Worm (Caenorhabditis elegans) whole organism, late embryonic: ENCODE results near the gene F23F12.3.

ENCODE experiments used
- C08G9.2 ChIP-seq: sonication (generic microtip); optimal IDR thresholded peaks from 2 replicates; lab custom pipeline; 2016; ENCODE audit warnings: mild to moderate bottlenecking, missing genetic modification characterization, moderate library complexity, missing compliant biosample characterization
- F13H6.1 ChIP-seq: sonication (generic microtip); optimal IDR thresholded peaks from 2 replicates; lab custom pipeline; 2016; ENCODE audit warnings: missing genetic modification characterization, missing compliant biosample characterization
- K02D7.2 ChIP-seq: sonication (generic microtip); optimal IDR thresholded peaks from 2 replicates; lab custom pipeline; 2017; ENCODE audit warnings: mild to moderate bottlenecking, missing genetic modification characterization, missing compliant biosample characterization
- K09A11.1 ChIP-seq: sonication (generic microtip); optimal IDR thresholded peaks from 2 replicates; lab custom pipeline; 2017; ENCODE audit warnings: antibody characterized with exemption, mild to moderate bottlenecking, missing genetic modification characterization, missing compliant biosample characterization; ENCODE audit not compliant: insufficient read depth
- ahr-1 ChIP-seq: sonication (generic microtip); optimal IDR thresholded peaks from 2 replicates; lab custom pipeline; 2016; ENCODE audit warnings: missing genetic modification characterization, missing compliant biosample characterization
- ama-1 ChIP-seq: fragments of 150-350 bp; optimal IDR thresholded peaks from 2 replicates; lab custom pipeline; 2014
- ceh-14 ChIP-seq: sonication (generic microtip); optimal IDR thresholded peaks from 2 replicates; lab custom pipeline; 2016; ENCODE audit warnings: missing genotype, missing genetic modification characterization, missing compliant biosample characterization
- ceh-18 ChIP-seq: sonication (generic microtip); optimal IDR thresholded peaks from 2 replicates; lab custom pipeline; 2016; ENCODE audit warnings: missing genetic modification characterization, missing compliant biosample characterization
- ceh-2 ChIP-seq: sonication (generic microtip); optimal IDR thresholded peaks from 2 replicates; lab custom pipeline; 2016; ENCODE audit warnings: missing genotype, missing genetic modification characterization, missing compliant biosample characterization
- ceh-22 ChIP-seq: sonication (generic microtip); optimal IDR thresholded peaks from 2 replicates; lab custom pipeline; 2017; ENCODE audit warnings: missing biosample characterization, missing genetic modification characterization
- ceh-24 ChIP-seq: sonication (generic microtip); optimal IDR thresholded peaks from 2 replicates; lab custom pipeline; 2016; ENCODE audit warnings: mild to moderate bottlenecking, missing genetic modification characterization, missing compliant biosample characterization
- ceh-30 ChIP-seq: fragments of 150-350 bp; optimal IDR thresholded peaks from 2 replicates; lab custom pipeline; 2014; ENCODE audit warnings: missing biosample characterization, missing genetic modification characterization
- ceh-34 ChIP-seq: sonication (generic microtip); optimal IDR thresholded peaks from 2 replicates; lab custom pipeline; 2016; ENCODE audit warnings: mild to moderate bottlenecking, missing genetic modification characterization, missing compliant biosample characterization
- ceh-45 ChIP-seq: fragments of 200-800 bp; sonication (Bioruptor generic); IDR thresholded peaks from 2 replicates; pipeline ENCODE4 v1.3.6; 2022; ENCODE audit warnings: missing genetic modification reagents, missing genetic modification characterization, missing compliant biosample characterization
- ceh-48 ChIP-seq: sonication (generic microtip); optimal IDR thresholded peaks from 2 replicates; lab custom pipeline; 2016; ENCODE audit warnings: missing genetic modification characterization, inconsistent platforms, missing compliant biosample characterization
- ceh-6 ChIP-seq: fragments of 200-800 bp; sonication (Bioruptor generic); optimal IDR thresholded peaks from 2 replicates; lab custom pipeline; 2018; ENCODE audit warnings: mild to moderate bottlenecking, missing genetic modification characterization, missing compliant biosample characterization
- che-1 ChIP-seq: sonication (generic microtip); optimal IDR thresholded peaks from 2 replicates; lab custom pipeline; 2016; ENCODE audit warnings: mild to moderate bottlenecking, missing genetic modification characterization, missing compliant biosample characterization
- elt-2 ChIP-seq: sonication (generic microtip); optimal IDR thresholded peaks from 2 replicates; lab custom pipeline; 2016; ENCODE audit warnings: missing genetic modification reagents, missing genetic modification characterization, missing compliant biosample characterization
- elt-4 ChIP-seq: sonication (generic microtip); optimal IDR thresholded peaks from 2 replicates; lab custom pipeline; 2016; ENCODE audit warnings: missing genetic modification characterization, missing compliant biosample characterization
- fkh-10 ChIP-seq: fragments of 150-350 bp; optimal IDR thresholded peaks from 2 replicates; lab custom pipeline; 2014; ENCODE audit warnings: missing biosample characterization, missing genetic modification reagents, missing genetic modification characterization
- gmeb-2 ChIP-seq: sonication (generic microtip); optimal IDR thresholded peaks from 2 replicates; lab custom pipeline; 2016; ENCODE audit warnings: missing genetic modification characterization, inconsistent platforms, missing compliant biosample characterization
- hlh-15 ChIP-seq: sonication (generic microtip); optimal IDR thresholded peaks from 2 replicates; lab custom pipeline; 2016; ENCODE audit warnings: missing genetic modification characterization, missing compliant biosample characterization
- hlh-6 ChIP-seq: sonication (generic microtip); optimal IDR thresholded peaks from 2 replicates; lab custom pipeline; 2016; ENCODE audit warnings: missing genotype, missing genetic modification characterization, missing compliant biosample characterization
- lin-11 ChIP-seq: fragments of 200-800 bp; sonication (Bioruptor generic); optimal IDR thresholded peaks from 2 replicates; lab custom pipeline; 2018; ENCODE audit warnings: mild to moderate bottlenecking, missing genetic modification characterization, missing compliant biosample characterization
- nhr-11 ChIP-seq: fragments of 150-350 bp; optimal IDR thresholded peaks from 2 replicates; lab custom pipeline; 2014; ENCODE audit warnings: missing biosample characterization, missing genetic modification characterization
- nhr-232 ChIP-seq: sonication (generic microtip); optimal IDR thresholded peaks from 2 replicates; lab custom pipeline; 2016; ENCODE audit warnings: missing genetic modification characterization, missing compliant biosample characterization
- pat-9 ChIP-seq: fragments of 200-800 bp; sonication (Bioruptor generic); optimal IDR thresholded peaks from 2 replicates; lab custom pipeline; 2018; ENCODE audit warnings: mild to moderate bottlenecking, missing genetic modification characterization, moderate library complexity, missing compliant biosample characterization
- pax-1 ChIP-seq: fragments of 150-350 bp; optimal IDR thresholded peaks from 2 replicates; lab custom pipeline; 2014; ENCODE audit warnings: missing biosample characterization, missing genetic modification characterization
- pha-4 ChIP-seq: fragments of 150-350 bp; optimal IDR thresholded peaks from 2 replicates; lab custom pipeline; 2018; ENCODE audit warnings: missing biosample characterization, missing genetic modification reagents, missing genetic modification characterization
- rnt-1 ChIP-seq: sonication (generic microtip); optimal IDR thresholded peaks from 2 replicates; lab custom pipeline; 2016; ENCODE audit warnings: missing genetic modification characterization, missing compliant biosample characterization
- sdc-2 ChIP-seq: sonication (generic microtip); optimal IDR thresholded peaks from 2 replicates; lab custom pipeline; 2016; ENCODE audit warnings: missing genotype, missing genetic modification characterization, missing compliant biosample characterization
- sox-4 ChIP-seq: sonication (generic microtip); optimal IDR thresholded peaks from 2 replicates; lab custom pipeline; 2017; ENCODE audit warnings: mild to moderate bottlenecking, missing genetic modification characterization, inconsistent platforms, missing compliant biosample characterization
- syd-9 ChIP-seq: sonication (generic microtip); optimal IDR thresholded peaks from 2 replicates; lab custom pipeline; 2016; ENCODE audit warnings: mild to moderate bottlenecking, missing genetic modification characterization, moderate library complexity, missing compliant biosample characterization
- tbx-7 ChIP-seq: sonication (generic microtip); optimal IDR thresholded peaks from 2 replicates; lab custom pipeline; 2016; ENCODE audit warnings: missing genotype, missing genetic modification characterization, missing compliant biosample characterization
- ttx-3 ChIP-seq: sonication (generic microtip); optimal IDR thresholded peaks from 2 replicates; lab custom pipeline; 2016; ENCODE audit warnings: missing genetic modification reagents, missing genetic modification characterization, missing compliant biosample characterization
- unc-3 ChIP-seq, 2 experiments: fragments of 200-800 bp in 1 of 2; sonication (Bioruptor generic) in 1 of 2; sonication (generic microtip) in 1 of 2; conservative IDR thresholded peaks in 1 of 2; optimal IDR thresholded peaks in 1 of 2; 2 replicates each; pipeline versions ENCODE4 v1.3.6 to Lab custom; 2016 to 2022; ENCODE audit warnings: missing compliant biosample characterization in 2 of 2, missing genetic modification characterization in 2 of 2, missing genetic modification reagents in 1 of 2
- unc-55 ChIP-seq: sonication (generic microtip); optimal IDR thresholded peaks from 2 replicates; lab custom pipeline; 2017; ENCODE audit warnings: missing biosample characterization, missing genetic modification reagents, missing genetic modification characterization
- zip-5 ChIP-seq: sonication (generic microtip); optimal IDR thresholded peaks from 2 replicates; lab custom pipeline; 2016; ENCODE audit warnings: missing genetic modification characterization, missing compliant biosample characterization

F23F12.3 gene

DNA sequence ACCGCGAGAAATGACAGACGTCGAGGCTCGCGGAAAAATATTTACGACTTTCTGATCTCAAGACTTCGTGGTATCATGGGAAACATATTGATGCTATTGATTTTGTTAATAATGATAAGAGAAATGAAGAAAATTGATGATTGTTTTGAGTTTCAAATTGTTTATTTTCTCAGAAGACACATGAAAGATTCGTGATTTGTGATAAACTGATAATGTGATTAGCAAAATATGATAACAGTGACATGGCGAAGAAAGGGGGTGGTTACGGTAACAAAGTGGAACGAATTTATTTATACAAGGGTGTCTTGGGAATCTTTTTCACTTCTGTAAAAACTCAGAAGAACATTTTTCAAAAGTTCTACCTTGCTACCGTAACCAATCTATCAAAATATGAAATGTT lies 9.0 kb downstream of the F23F12.3 start:
- TF ChIP-seq elt-2 (peak; percentile 63), ceh-45 (GFP tag; lab: Robert Waterston, UW) (no peak), ceh-34 (tag; lab: Kevin White, UChicago) (no peak), ceh-22 (tag; lab: Kevin White, UChicago) (no peak), syd-9 (no peak), ceh-14 (tag; lab: Kevin White, UChicago) (no peak), ceh-2 (no peak)

DNA sequence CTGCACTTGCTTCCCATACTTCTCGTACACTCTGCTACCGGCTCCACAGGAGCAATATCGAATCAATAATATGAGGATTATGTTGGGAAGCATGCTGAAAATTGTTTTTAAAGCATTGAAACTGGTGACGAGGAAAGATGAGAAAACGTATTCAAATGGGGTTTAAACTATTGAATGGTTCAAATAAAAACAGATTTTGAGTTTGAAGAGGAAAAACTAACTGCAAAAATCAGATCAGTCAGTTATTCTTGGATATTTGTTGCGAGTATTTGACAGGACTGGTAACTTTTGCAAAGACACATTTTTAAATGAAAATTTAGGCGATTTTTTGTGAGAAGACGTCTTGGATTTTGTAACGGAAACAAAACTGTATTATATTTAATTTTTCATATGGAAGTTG lies 14.4 kb downstream of the F23F12.3 start, which contains the start of gene acr-5:
acr-5 (minus strand) TSS at position 101 of the 400 bp plus-strand sequence.
- no peak for TF ChIP-seq C08G9.2 (tag; lab: Kevin White, UChicago)

DNA sequence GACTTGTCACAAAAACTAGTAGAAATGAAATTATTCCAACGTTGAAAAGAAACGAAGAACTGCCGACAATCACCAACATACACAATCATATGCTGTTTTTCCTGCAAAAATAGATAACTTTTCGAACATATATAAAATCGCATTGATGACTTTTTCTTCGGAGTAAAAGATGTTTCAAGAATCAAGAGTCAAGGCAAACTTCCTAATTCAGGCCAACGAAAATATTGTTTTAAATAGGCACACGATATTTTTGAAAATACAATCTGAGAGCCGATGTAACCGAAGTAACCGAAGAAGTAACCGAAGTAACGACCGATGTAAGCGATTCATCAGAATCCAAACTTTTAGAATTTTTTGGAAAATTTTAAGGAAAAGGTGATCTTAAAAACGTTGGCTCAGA lies 19.6 kb downstream of the F23F12.3 start, which contains the start of gene C09E7.10:
C09E7.10 (minus strand) TSS at position 101 of the 400 bp plus-strand sequence.
- TF ChIP-seq fkh-10 (GFP tag; lab: Kevin White, UChicago) = no peak
- no peak for TF ChIP-seq ceh-34 (tag; lab: Kevin White, UChicago)
- TF ChIP-seq tbx-7 (tag; lab: Kevin White, UChicago) = no peak
- no peak for TF ChIP-seq ceh-24 (tag; lab: Kevin White, UChicago)
- TF ChIP-seq K09A11.1 (tag; lab: Kevin White, UChicago) = no peak
- TF ChIP-seq elt-4 = no peak
- no peak for TF ChIP-seq F13H6.1

DNA sequence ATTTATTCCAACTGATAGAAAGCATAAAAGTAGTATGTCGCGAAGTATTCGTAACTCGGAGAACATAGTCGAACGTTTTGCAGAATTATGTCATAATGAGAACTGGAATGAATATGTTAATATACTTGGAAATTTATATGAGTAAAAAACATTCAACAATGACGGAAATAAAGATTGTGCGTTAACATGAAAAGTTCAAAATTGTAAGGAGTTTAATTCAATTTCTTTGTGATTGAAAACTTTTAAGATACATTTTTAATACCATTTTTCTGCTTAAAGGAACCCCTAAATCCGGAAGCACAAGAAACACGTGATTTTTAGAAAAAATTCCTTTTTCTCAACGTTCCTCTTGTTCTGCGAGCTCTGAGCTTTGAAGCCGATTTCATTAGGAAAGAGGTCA lies 25.2 kb downstream of the F23F12.3 start, which contains the start of gene oig-1:
oig-1 (minus strand) TSS at position 101 of the 400 bp plus-strand sequence.
- TF ChIP-seq che-1 (no peak), nhr-11 (tag; lab: Kevin White, UChicago) (no peak), ahr-1 (tag; lab: Kevin White, UChicago) (no peak), lin-11 (tag; lab: Kevin White, UChicago) (no peak), sdc-2 (tag; lab: Kevin White, UChicago) (no peak), K09A11.1 (tag; lab: Kevin White, UChicago) (no peak), ceh-48 (tag; lab: Kevin White, UChicago) (no peak), ceh-24 (tag; lab: Kevin White, UChicago) (no peak), unc-3 (GFP tag; conservative IDR thresholded peaks at IDR 0.05; lab: Robert Waterston, UW) (no peak), unc-3 (tag; optimal IDR thresholded peaks at IDR 0.05; lab: Kevin White, UChicago) (no peak), ceh-30 (no peak)
- TF ChIP-seq, all 69 proteins: peak for 0

DNA sequence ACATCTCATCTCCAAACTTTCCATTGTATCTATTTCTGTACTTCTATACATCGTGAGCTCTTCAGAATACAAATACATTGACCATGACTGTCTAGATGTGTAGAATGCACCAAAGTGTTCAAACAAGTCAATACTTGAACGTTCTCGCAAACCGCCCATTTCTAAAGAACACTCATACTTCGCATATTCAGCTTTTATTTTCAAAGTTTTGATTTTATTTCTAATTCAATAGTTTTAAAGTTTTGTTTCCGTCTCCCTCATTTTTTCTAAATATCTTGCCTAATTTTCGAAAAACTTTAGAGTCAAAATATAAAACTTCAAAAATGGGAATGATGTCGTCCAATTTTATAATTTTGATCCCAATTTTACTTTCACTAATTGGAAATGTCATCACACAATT lies 27.6 kb downstream of the F23F12.3 start, which contains the start of gene pqn-10:
pqn-10 (plus strand) TSS at position 301 of the 400 bp plus-strand sequence.
- no peak for TF ChIP-seq gmeb-2 (tag; lab: Kevin White, UChicago)
- TF ChIP-seq rnt-1 (tag; lab: Kevin White, UChicago) = no peak
- TF ChIP-seq unc-55 (GFP tag; lab: Kevin White, UChicago) = no peak
- no peak for TF ChIP-seq sox-4
- TF ChIP-seq K02D7.2 (tag; lab: Kevin White, UChicago) = no peak
- TF ChIP-seq nhr-232 (tag; lab: Kevin White, UChicago) = no peak
- TF ChIP-seq hlh-6 (tag; lab: Kevin White, UChicago) = no peak
- TF ChIP-seq pat-9 (tag; lab: Kevin White, UChicago) = no peak
- TF ChIP-seq ceh-18 = no peak
- TF ChIP-seq syd-9 = no peak
- no peak for TF ChIP-seq zip-5 (tag; lab: Kevin White, UChicago)
- no peak for TF ChIP-seq hlh-15 (tag; lab: Kevin White, UChicago)
- TF ChIP-seq ttx-3 (tag; lab: Kevin White, UChicago) = no peak
- no peak for TF ChIP-seq ama-1 (lab: Kevin White, UChicago)
- no peak for TF ChIP-seq pha-4
- no peak for TF ChIP-seq ceh-45 (GFP tag; lab: Robert Waterston, UW)
- no peak for TF ChIP-seq pax-1 (tag; lab: Kevin White, UChicago)
- TF ChIP-seq ceh-6 (GFP tag; lab: Kevin White, UChicago) = no peak
- TF ChIP-seq unc-3 (GFP tag; conservative IDR thresholded peaks at IDR 0.05; lab: Robert Waterston, UW) = no peak
- TF ChIP-seq unc-3 (tag; optimal IDR thresholded peaks at IDR 0.05; lab: Kevin White, UChicago) = no peak
- TF ChIP-seq che-1 = no peak
